Fruit fly (Drosophila melanogaster) whole organism, embryonic: Measurements from ENCODE around the gene CG6034.

Experiments used
- Ada2b ChIP-seq: fragments of 200-800 bp; sonication (Bioruptor generic); IDR thresholded peaks from 2 replicates; pipeline ENCODE4 v1.3.6; 2022; ENCODE audit warnings: missing biosample characterization, missing genetic modification characterization
- Adf1 ChIP-seq: fragments of 200-800 bp; sonication (Bioruptor generic); IDR thresholded peaks from 2 replicates; pipeline ENCODE4 v1.3.6; 2022; ENCODE audit warnings: missing biosample characterization, missing genetic modification characterization
- CG11247 ChIP-seq: fragments of 200-800 bp; sonication (Bioruptor generic); IDR thresholded peaks from 2 replicates; pipeline ENCODE4 v1.3.6; 2022; ENCODE audit warnings: missing biosample characterization, missing genetic modification characterization
- CG33213 ChIP-seq: fragments of 200-800 bp; sonication (Bioruptor generic); optimal IDR thresholded peaks from 3 replicates; lab custom pipeline; 2016; ENCODE audit warnings: missing biosample characterization, missing genetic modification characterization
- CG4328 ChIP-seq: fragments of 200-800 bp; sonication (Bioruptor generic); optimal IDR thresholded peaks from 3 replicates; lab custom pipeline; 2017; ENCODE audit warnings: missing biosample characterization, missing genetic modification reagents, missing genetic modification characterization
- Sin3A ChIP-seq: fragments of >200 bp; optimal IDR thresholded peaks from 2 replicates; lab custom pipeline; 2018
- Xbp1 ChIP-seq: fragments of 200-800 bp; sonication (Bioruptor generic); optimal IDR thresholded peaks from 3 replicates; lab custom pipeline; 2016; ENCODE audit warnings: missing biosample characterization, mild to moderate bottlenecking, missing genetic modification characterization
- gsb ChIP-seq: fragments of 200-800 bp; sonication (Bioruptor generic); IDR thresholded peaks from 2 replicates; pipeline ENCODE4 v1.3.6; 2022; ENCODE audit warnings: missing biosample characterization, missing genetic modification characterization
- h ChIP-seq: fragments of >200 bp; optimal IDR thresholded peaks from 2 replicates; lab custom pipeline; 2017
- prd ChIP-seq, 3 experiments: fragments of >200 bp in 2 of 3; fragments of 200-800 bp in 1 of 3; sonication (Bioruptor generic) in 1 of 3; optimal IDR thresholded peaks in 2 of 3; IDR thresholded peaks in 1 of 3; 2 replicates in 2 of 3; 3 replicates in 1 of 3; pipeline versions ENCODE4 v1.3.6 to Lab custom; 2017 to 2022; ENCODE audit warnings: missing biosample characterization in 1 of 3, missing genetic modification characterization in 1 of 3
- scrt ChIP-seq: fragments of 200-800 bp; sonication (Bioruptor generic); optimal IDR thresholded peaks from 2 replicates; lab custom pipeline; 2018; ENCODE audit warnings: missing biosample characterization, mild to moderate bottlenecking, missing genetic modification characterization, moderate library complexity
- slbo ChIP-seq: fragments of 200-800 bp; sonication (Bioruptor generic); IDR thresholded peaks from 2 replicates; pipeline ENCODE4 v1.3.6; 2022; ENCODE audit warnings: missing biosample characterization, missing genetic modification characterization
- z ChIP-seq: fragments of 200-800 bp; sonication (Bioruptor generic); IDR thresholded peaks from 3 replicates; pipeline ENCODE4 v1.3.6; 2022; ENCODE audit warnings: missing biosample characterization, missing genetic modification characterization

dm6 chr3L:17719754-17720153, 26.9 kb downstream of the CG6034 start, which contains the start of gene CheB74a:
- no peak for TF ChIP-seq Sin3A (lab: Kevin White, UChicago)
- TF ChIP-seq Xbp1 (GFP tag; lab: Kevin White, UChicago): no peak
- no peak for TF ChIP-seq CG11247 (GFP tag; lab: Robert Waterston, UW)
- TF ChIP-seq Adf1 (GFP tag; lab: Robert Waterston, UW): no peak
- TF ChIP-seq slbo (GFP tag; lab: Robert Waterston, UW): no peak
- no peak for TF ChIP-seq h (lab: Kevin White, UChicago)
- TF ChIP-seq CG33213: no peak
- no peak for TF ChIP-seq CG4328
- no peak for TF ChIP-seq gsb (GFP tag; lab: Robert Waterston, UW)
- no peak for TF ChIP-seq prd (optimal IDR thresholded peaks at IDR 0.05; lab: Kevin White, UChicago)
- TF ChIP-seq prd (GFP tag; IDR thresholded peaks at IDR 0.05; lab: Robert Waterston, UW): no peak
- no peak for TF ChIP-seq z
- no peak for TF ChIP-seq scrt (GFP tag; lab: Kevin White, UChicago)
- TF ChIP-seq Ada2b (GFP tag; lab: Robert Waterston, UW): no peak
